Worm (Caenorhabditis elegans): ENCODE measurements around the gene F49F1.12.

Gene F49F1.12

ce11 chrIV:4167296-4167695 lies 24.4 kb upstream of the F49F1.12 start:
- no peak for TF ChIP-seq tbx-37 (GFP tag; conservative IDR thresholded peaks at IDR 0.05)
- TF ChIP-seq B0310.2 (tag; optimal IDR thresholded peaks at IDR 0.05): no peak
- TF ChIP-seq F13C5.2 (tag; optimal IDR thresholded peaks at IDR 0.05): no peak
- no peak for TF ChIP-seq scrt-1 (GFP tag; IDR thresholded peaks at IDR 0.05)
- TF ChIP-seq ceh-13 (GFP tag; optimal IDR thresholded peaks at IDR 0.05): no peak
- no peak for TF ChIP-seq hmg-4 (GFP tag; optimal IDR thresholded peaks at IDR 0.05)
- TF ChIP-seq tra-4 (tag; optimal IDR thresholded peaks at IDR 0.05): no peak
- TF ChIP-seq pes-1 (GFP tag; IDR thresholded peaks at IDR 0.05): no peak
- no peak for TF ChIP-seq flt-1 (GFP tag; IDR thresholded peaks at IDR 0.05)
- TF ChIP-seq tbx-11 (GFP tag; IDR thresholded peaks at IDR 0.05): no peak

DNA sequence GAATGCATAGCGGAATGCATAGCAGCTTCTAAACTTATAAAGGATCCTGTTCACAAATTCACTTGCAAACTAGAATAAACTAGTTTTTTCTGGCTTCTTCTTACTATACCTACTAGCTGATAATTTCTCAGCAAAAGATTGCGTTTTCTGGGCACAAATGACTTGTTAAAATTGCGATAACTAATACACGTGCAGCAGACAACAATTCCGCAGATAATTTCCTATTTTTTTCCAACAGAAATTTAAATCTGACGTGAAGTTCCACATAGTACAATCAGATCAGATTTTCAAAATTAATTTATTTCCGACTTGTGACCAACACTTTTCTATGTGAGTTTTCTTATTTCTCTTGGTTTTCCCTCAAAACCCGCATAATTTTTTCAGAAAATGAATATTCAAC lies 21.5 kb upstream of the F49F1.12 start, which contains the start of gene scrm-8:
scrm-8 (plus strand) TSS at position 301 of the 400 bp plus-strand sequence.
- TF ChIP-seq pes-1 (GFP tag; IDR thresholded peaks at IDR 0.05) (no peak), ets-7 (tag; optimal IDR thresholded peaks at IDR 0.05) (no peak)

DNA sequence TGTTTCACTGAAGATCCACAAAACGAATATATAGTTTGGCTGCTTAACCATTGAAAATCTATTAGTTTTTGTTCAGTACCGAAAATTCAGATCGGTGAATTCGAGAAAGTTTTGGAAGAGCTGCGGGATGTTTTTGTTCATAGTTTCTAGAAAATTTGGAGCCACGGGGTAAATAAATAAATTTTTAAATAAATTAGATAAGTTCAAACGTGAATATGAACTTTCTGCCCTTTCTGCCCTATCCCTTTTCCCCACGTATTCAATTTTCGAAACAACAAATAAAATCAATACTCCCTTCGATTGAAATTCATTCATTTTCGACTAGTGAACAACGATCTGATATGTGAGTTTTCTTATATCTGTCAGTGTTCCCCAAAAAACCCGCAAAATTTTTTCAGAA lies 19.2 kb upstream of the F49F1.12 start, which contains the start of gene scrm-5:
scrm-5 (plus strand) TSS at position 301 of the 400 bp plus-strand sequence.
- TF ChIP-seq ceh-36 (tag; optimal IDR thresholded peaks at IDR 0.05): no peak
- TF ChIP-seq scrt-1 (GFP tag; IDR thresholded peaks at IDR 0.05): no peak
- TF ChIP-seq flt-1 (GFP tag; IDR thresholded peaks at IDR 0.05): no peak
- no peak for TF ChIP-seq hnd-1 (tag; optimal IDR thresholded peaks at IDR 0.05)
- no peak for TF ChIP-seq tra-4 (tag; optimal IDR thresholded peaks at IDR 0.05)
- TF ChIP-seq B0310.2 (tag; optimal IDR thresholded peaks at IDR 0.05): no peak
- TF ChIP-seq hmbx-1 (tag; optimal IDR thresholded peaks at IDR 0.05): no peak
- no peak for TF ChIP-seq ceh-13 (GFP tag; optimal IDR thresholded peaks at IDR 0.05)
- no peak for TF ChIP-seq tbx-37 (GFP tag; conservative IDR thresholded peaks at IDR 0.05)
- no peak for TF ChIP-seq sea-1 (GFP tag; conservative IDR thresholded peaks at IDR 0.05)
- TF ChIP-seq aly-1 (tag; optimal IDR thresholded peaks at IDR 0.05): no peak
- TF ChIP-seq ets-7 (tag; optimal IDR thresholded peaks at IDR 0.05): no peak
- no peak for TF ChIP-seq pes-1 (GFP tag; IDR thresholded peaks at IDR 0.05)
- no peak for TF ChIP-seq F13C5.2 (tag; optimal IDR thresholded peaks at IDR 0.05)
- TF ChIP-seq ama-1 (optimal IDR thresholded peaks at IDR 0.05): no peak

ce11 chrIV:4154641-4155040 lies 11.8 kb upstream of the F49F1.12 start, which contains the start of gene K08D10.14:
K08D10.14 (plus strand) TSS chrIV:4154941.
- TF ChIP-seq tbx-11 (GFP tag; IDR thresholded peaks at IDR 0.05): no peak
- TF ChIP-seq tra-4 (tag; optimal IDR thresholded peaks at IDR 0.05): no peak
- no peak for TF ChIP-seq aly-1 (tag; optimal IDR thresholded peaks at IDR 0.05)
- TF ChIP-seq ceh-36 (tag; optimal IDR thresholded peaks at IDR 0.05): no peak
- no peak for TF ChIP-seq hmg-4 (GFP tag; optimal IDR thresholded peaks at IDR 0.05)
- TF ChIP-seq ets-7 (tag; optimal IDR thresholded peaks at IDR 0.05): no peak
- no peak for TF ChIP-seq F13C5.2 (tag; optimal IDR thresholded peaks at IDR 0.05)
- TF ChIP-seq flt-1 (GFP tag; IDR thresholded peaks at IDR 0.05): no peak
- no peak for TF ChIP-seq pes-1 (GFP tag; IDR thresholded peaks at IDR 0.05)
- no peak for TF ChIP-seq ceh-13 (GFP tag; optimal IDR thresholded peaks at IDR 0.05)

ce11 chrIV:4152143-4152542 lies 9.3 kb upstream of the F49F1.12 start, which contains the start of the genes K08D10.10 and R07C12.1:
K08D10.10 (plus strand) TSS chrIV:4152235.
R07C12.1 (plus strand) TSS chrIV:4152456.
- TF ChIP-seq sea-1 (GFP tag; conservative IDR thresholded peaks at IDR 0.05): no peak
- TF ChIP-seq F13C5.2 (tag; optimal IDR thresholded peaks at IDR 0.05): no peak
- no peak for TF ChIP-seq B0310.2 (tag; optimal IDR thresholded peaks at IDR 0.05)
- no peak for TF ChIP-seq hnd-1 (tag; optimal IDR thresholded peaks at IDR 0.05)
- no peak for TF ChIP-seq hmbx-1 (tag; optimal IDR thresholded peaks at IDR 0.05)
- no peak for TF ChIP-seq scrt-1 (GFP tag; IDR thresholded peaks at IDR 0.05)
- TF ChIP-seq ceh-36 (tag; optimal IDR thresholded peaks at IDR 0.05): no peak
- no peak for TF ChIP-seq ama-1 (optimal IDR thresholded peaks at IDR 0.05)
- no peak for TF ChIP-seq tra-4 (tag; optimal IDR thresholded peaks at IDR 0.05)
- TF ChIP-seq ets-7 (tag; optimal IDR thresholded peaks at IDR 0.05): no peak
- no peak for TF ChIP-seq flt-1 (GFP tag; IDR thresholded peaks at IDR 0.05)
- TF ChIP-seq ceh-13 (GFP tag; optimal IDR thresholded peaks at IDR 0.05): no peak
- no peak for TF ChIP-seq pes-1 (GFP tag; IDR thresholded peaks at IDR 0.05)
- TF ChIP-seq tbx-11 (GFP tag; IDR thresholded peaks at IDR 0.05): no peak

- TF ChIP-seq ceh-13 (GFP tag; optimal IDR thresholded peaks at IDR 0.05): no peak
- TF ChIP-seq F13C5.2 (tag; optimal IDR thresholded peaks at IDR 0.05): no peak
- no peak for TF ChIP-seq hmg-4 (GFP tag; optimal IDR thresholded peaks at IDR 0.05)
Observed at ce11 chrIV:4150138-4150537, 7.3 kb upstream of the F49F1.12 start.

DNA sequence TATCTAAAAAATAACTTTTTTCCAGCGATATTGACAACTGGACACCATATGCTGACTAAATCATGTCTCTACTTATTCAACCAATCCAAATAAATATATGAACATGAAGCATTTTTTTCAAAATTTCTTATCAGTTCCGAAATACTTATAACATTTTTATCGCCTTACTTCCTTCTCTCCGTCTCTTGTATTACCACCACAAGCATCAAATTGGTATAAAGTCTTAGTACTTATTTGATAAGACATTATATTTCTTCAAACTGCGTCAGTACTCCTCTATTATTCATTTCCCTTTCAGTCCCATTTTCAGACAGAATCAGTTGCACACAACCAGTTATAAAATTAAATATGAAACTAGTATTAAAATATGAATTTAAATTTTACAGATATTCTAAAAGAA lies 5.0 kb upstream of the F49F1.12 start:
- no peak for TF ChIP-seq pes-1 (GFP tag; IDR thresholded peaks at IDR 0.05)
- no peak for TF ChIP-seq F13C5.2 (tag; optimal IDR thresholded peaks at IDR 0.05)
- TF ChIP-seq hnd-1 (tag; optimal IDR thresholded peaks at IDR 0.05): no peak
- TF ChIP-seq ceh-13 (GFP tag; optimal IDR thresholded peaks at IDR 0.05): no peak
- no peak for TF ChIP-seq ceh-36 (tag; optimal IDR thresholded peaks at IDR 0.05)
- no peak for TF ChIP-seq hmbx-1 (tag; optimal IDR thresholded peaks at IDR 0.05)
- TF ChIP-seq tra-4 (tag; optimal IDR thresholded peaks at IDR 0.05): no peak
- TF ChIP-seq tbx-11 (GFP tag; IDR thresholded peaks at IDR 0.05): no peak
- TF ChIP-seq scrt-1 (GFP tag; IDR thresholded peaks at IDR 0.05): no peak
- TF ChIP-seq tbx-37 (GFP tag; conservative IDR thresholded peaks at IDR 0.05): no peak
- no peak for TF ChIP-seq aly-1 (tag; optimal IDR thresholded peaks at IDR 0.05)
- no peak for TF ChIP-seq ets-7 (tag; optimal IDR thresholded peaks at IDR 0.05)
- TF ChIP-seq flt-1 (GFP tag; IDR thresholded peaks at IDR 0.05): no peak
- no peak for TF ChIP-seq B0310.2 (tag; optimal IDR thresholded peaks at IDR 0.05)
- no peak for TF ChIP-seq sea-1 (GFP tag; conservative IDR thresholded peaks at IDR 0.05)
- no peak for TF ChIP-seq ama-1 (optimal IDR thresholded peaks at IDR 0.05)
- TF ChIP-seq hmg-4 (GFP tag; optimal IDR thresholded peaks at IDR 0.05): no peak

ce11 chrIV:4144784-4145183 lies 1.9 kb upstream of the F49F1.12 start, which contains the start of gene R07C12.3:
R07C12.3 (plus strand) TSS chrIV:4145084.
- TF ChIP-seq hmbx-1 (tag; optimal IDR thresholded peaks at IDR 0.05) (no peak), tra-4 (tag; optimal IDR thresholded peaks at IDR 0.05) (no peak), ceh-13 (GFP tag; optimal IDR thresholded peaks at IDR 0.05) (no peak), hnd-1 (tag; optimal IDR thresholded peaks at IDR 0.05) (no peak), ets-7 (tag; optimal IDR thresholded peaks at IDR 0.05) (no peak), ama-1 (optimal IDR thresholded peaks at IDR 0.05) (no peak), ceh-36 (tag; optimal IDR thresholded peaks at IDR 0.05) (no peak), scrt-1 (GFP tag; IDR thresholded peaks at IDR 0.05) (no peak), F13C5.2 (tag; optimal IDR thresholded peaks at IDR 0.05) (no peak)
